Worm (Caenorhabditis elegans) whole organism, L2 larva: ENCODE data around the gene ZC395.11.

ENCODE experiments used
- C34F6.9 ChIP-seq: fragments of 150-350 bp; optimal IDR thresholded peaks from 2 replicates; lab custom pipeline; 2014; ENCODE audit warnings: missing biosample characterization, missing genetic modification characterization
- ama-1 ChIP-seq: fragments of 150-350 bp; optimal IDR thresholded peaks from 2 replicates; lab custom pipeline; 2018; ENCODE audit warnings: inconsistent platforms
- blmp-1 ChIP-seq: sonication (generic microtip); optimal IDR thresholded peaks from 2 replicates; lab custom pipeline; 2017; ENCODE audit warnings: missing genetic modification characterization, mild to moderate bottlenecking, missing compliant biosample characterization, antibody characterized with exemption, moderate library complexity; ENCODE audit not compliant: insufficient read depth
- elt-1 ChIP-seq: fragments of 150-350 bp; optimal IDR thresholded peaks from 2 replicates; lab custom pipeline; 2014; ENCODE audit warnings: missing biosample characterization, missing genetic modification characterization
- lsy-2 ChIP-seq, 2 experiments: fragments of 150-350 bp in 1 of 2; sonication (generic microtip) in 1 of 2; optimal IDR thresholded peaks; 2 replicates each; lab custom pipeline; 2014 to 2017; ENCODE audit warnings: missing biosample characterization in 2 of 2, missing genetic modification characterization in 2 of 2
- mab-5 ChIP-seq: fragments of 150-350 bp; optimal IDR thresholded peaks from 2 replicates; lab custom pipeline; 2014; ENCODE audit warnings: missing biosample characterization, missing genetic modification characterization
- mbf-1 ChIP-seq: sonication (generic microtip); optimal IDR thresholded peaks from 2 replicates; lab custom pipeline; 2017; ENCODE audit warnings: missing biosample characterization, missing genetic modification characterization
- mdl-1 ChIP-seq, 2 experiments: fragments of 150-350 bp in 1 of 2; sonication (generic microtip) in 1 of 2; optimal IDR thresholded peaks; 2 replicates each; lab custom pipeline; 2017; ENCODE audit warnings: missing biosample characterization in 2 of 2, missing genetic modification characterization in 2 of 2
- nhr-237 ChIP-seq: fragments of 150-350 bp; optimal IDR thresholded peaks from 2 replicates; lab custom pipeline; 2014; ENCODE audit warnings: missing biosample characterization, missing genetic modification characterization
- nhr-25 ChIP-seq: fragments of 150-350 bp; sonication (generic microtip); optimal IDR thresholded peaks from 3 replicates; lab custom pipeline; 2014; ENCODE audit warnings: missing biosample characterization, missing genetic modification characterization
- nhr-77 ChIP-seq: fragments of 150-350 bp; optimal IDR thresholded peaks from 2 replicates; lab custom pipeline; 2014; ENCODE audit warnings: missing biosample characterization, missing genetic modification characterization
- skn-1 ChIP-seq: sonication (generic microtip); optimal IDR thresholded peaks from 2 replicates; lab custom pipeline; 2017; ENCODE audit warnings: missing biosample characterization, missing genetic modification characterization
- snpc-4 ChIP-seq: fragments of 150-350 bp; optimal IDR thresholded peaks from 2 replicates; lab custom pipeline; 2014; ENCODE audit warnings: missing biosample characterization, missing genetic modification characterization
- unc-62 ChIP-seq: fragments of 150-350 bp; optimal IDR thresholded peaks from 2 replicates; lab custom pipeline; 2014; ENCODE audit warnings: missing biosample characterization, missing genetic modification reagents, missing genetic modification characterization

ce11 chrIII:5310403-5310802, 24.3 kb upstream of the ZC395.11 start:
- TF ChIP-seq blmp-1 (tag; lab: Kevin White, UChicago) (no peak), C34F6.9 (tag; lab: Kevin White, UChicago) (no peak), skn-1 (no peak), nhr-237 (tag; lab: Kevin White, UChicago) (no peak), ama-1 (lab: Kevin White, UChicago) (no peak), snpc-4 (no peak), nhr-25 (tag; lab: Kevin White, UChicago) (no peak), mab-5 (no peak), mbf-1 (tag; lab: Kevin White, UChicago) (no peak), unc-62 (GFP tag; lab: Kevin White, UChicago) (no peak), nhr-77 (tag; lab: Kevin White, UChicago) (no peak), lsy-2 (tag; optimal IDR thresholded peaks at IDR 0.05; lab: Kevin White, UChicago) (no peak), mdl-1 (tag; optimal IDR thresholded peaks at IDR 0.05; lab: Kevin White, UChicago) (no peak), elt-1 (tag; lab: Kevin White, UChicago) (no peak)
